Worm (Caenorhabditis elegans) whole organism, L1 larva: ENCODE data around the gene Y57G11B.3.
A peak's percentile ranks its signal among the peaks of the same experiment; 100 is the strongest.

Experiments used
- F16B12.6 ChIP-seq: fragments of 150-350 bp; optimal IDR thresholded peaks from 2 replicates; lab custom pipeline; 2014; ENCODE audit warnings: missing biosample characterization, missing genetic modification characterization
- ama-1 ChIP-seq: fragments of 150-350 bp; optimal IDR thresholded peaks from 2 replicates; lab custom pipeline; 2014
- ces-1 ChIP-seq: fragments of 150-350 bp; optimal IDR thresholded peaks from 2 replicates; lab custom pipeline; 2014; ENCODE audit warnings: missing biosample characterization, missing genetic modification reagents, missing genetic modification characterization
- egl-27 ChIP-seq, 2 experiments: fragments of 150-350 bp in 1 of 2; sonication (generic microtip); optimal IDR thresholded peaks; 3 replicates each; lab custom pipeline; 2017 to 2018; ENCODE audit warnings: missing biosample characterization in 2 of 2, missing genetic modification characterization in 2 of 2, missing genetic modification reagents in 2 of 2
- elt-2 ChIP-seq: sonication (generic microtip); optimal IDR thresholded peaks from 2 replicates; lab custom pipeline; 2016; ENCODE audit warnings: missing genetic modification characterization, mild to moderate bottlenecking, inconsistent platforms, missing compliant biosample characterization, missing genetic modification reagents
- elt-3 ChIP-seq, 6 experiments: fragments of 150-350 bp in 1 of 6; sonication (generic microtip); optimal IDR thresholded peaks; 2 replicates each; lab custom pipeline; 2017 to 2018; ENCODE audit warnings: missing biosample characterization in 6 of 6, missing genetic modification characterization in 6 of 6, inconsistent platforms in 1 of 6
- grh-1 ChIP-seq: fragments of 200-800 bp; sonication (Bioruptor generic); IDR thresholded peaks from 2 replicates; pipeline ENCODE4 v1.3.6; 2022; ENCODE audit warnings: missing genetic modification reagents, missing genetic modification characterization, missing compliant biosample characterization
- lir-3 ChIP-seq: sonication (generic microtip); optimal IDR thresholded peaks from 2 replicates; lab custom pipeline; 2016; ENCODE audit warnings: mild to moderate bottlenecking, missing genetic modification characterization, moderate library complexity, missing compliant biosample characterization; ENCODE audit not compliant: poor library complexity
- mdl-1 ChIP-seq, 2 experiments: fragments of 150-350 bp; optimal IDR thresholded peaks; 2 replicates each; lab custom pipeline; 2014 to 2017; ENCODE audit warnings: missing biosample characterization in 2 of 2, missing genetic modification characterization in 2 of 2, inconsistent platforms in 1 of 2
- nhr-11 ChIP-seq: fragments of 150-350 bp; optimal IDR thresholded peaks from 2 replicates; lab custom pipeline; 2014; ENCODE audit warnings: missing biosample characterization, missing genetic modification characterization
- tbx-2 ChIP-seq: sonication (generic microtip); optimal IDR thresholded peaks from 2 replicates; lab custom pipeline; 2016; ENCODE audit warnings: missing genetic modification characterization, missing compliant biosample characterization
- unc-130 ChIP-seq: fragments of 150-350 bp; optimal IDR thresholded peaks from 2 replicates; lab custom pipeline; 2017; ENCODE audit warnings: missing biosample characterization, missing genetic modification characterization, inconsistent platforms
- unc-30 ChIP-seq: sonication (generic microtip); optimal IDR thresholded peaks from 2 replicates; lab custom pipeline; 2017; ENCODE audit warnings: missing biosample characterization, missing genetic modification characterization
- ztf-4 ChIP-seq: fragments of 150-350 bp; optimal IDR thresholded peaks from 2 replicates; lab custom pipeline; 2014; ENCODE audit warnings: missing biosample characterization, missing genetic modification characterization

ce11 chrIV:14610942-14611724 is 37.0 kb upstream of the Y57G11B.3 start:
- TF ChIP-seq elt-2 (tag; lab: Kevin White, UChicago), result no peak
- TF ChIP-seq nhr-11 (tag; lab: Kevin White, UChicago), result no peak
- peak in 3 of 6 experiments; percentile 44 to 60 (median 56) for TF ChIP-seq elt-3 (tag; optimal IDR thresholded peaks at IDR 0.05; lab: Kevin White, UChicago)
- TF ChIP-seq egl-27 (tag; optimal IDR thresholded peaks at IDR 0.05; lab: Kevin White, UChicago), result no peak
- TF ChIP-seq ama-1 (lab: Kevin White, UChicago), result no peak
- TF ChIP-seq F16B12.6 (tag; lab: Kevin White, UChicago), result no peak
- no peak for TF ChIP-seq unc-130 (tag; lab: Kevin White, UChicago)
- TF ChIP-seq mdl-1 (tag; optimal IDR thresholded peaks at IDR 0.05; lab: Kevin White, UChicago), result peak in 1 of 2 experiments; percentile 48
- no peak for TF ChIP-seq lir-3 (tag; lab: Kevin White, UChicago)
- TF ChIP-seq ces-1, result no peak
- peak; percentile 47; the same call in 1 of the 2 replicates for TF ChIP-seq grh-1 (GFP tag; lab: Robert Waterston, UW)
- TF ChIP-seq tbx-2 (tag; lab: Kevin White, UChicago), result peak; percentile 59
- no peak for TF ChIP-seq unc-30
- TF ChIP-seq ztf-4 (tag; lab: Kevin White, UChicago), result no peak
